Worm (Caenorhabditis elegans): ENCODE results near the gene cst-2.

DNA sequence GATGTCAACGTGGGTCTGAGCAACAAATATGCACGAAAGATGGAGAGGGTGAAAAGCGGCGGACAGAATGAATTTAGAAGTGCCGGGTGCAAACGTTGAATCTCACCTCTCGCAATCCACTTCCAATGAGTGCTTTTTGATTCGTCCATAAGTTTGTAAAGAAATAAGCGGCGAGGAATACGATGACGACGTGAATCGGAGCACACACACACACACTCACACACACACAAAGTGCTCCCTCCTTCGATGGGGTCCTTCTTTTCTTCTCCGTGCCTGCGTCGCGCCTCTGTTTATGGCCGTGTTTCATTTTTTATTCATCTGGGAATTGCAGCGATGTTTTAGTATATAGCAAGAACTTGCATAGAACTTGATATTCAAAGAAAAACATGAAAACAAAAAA is 38.4 kb downstream of the cst-2 start, which contains the start of gene paf-2:
- TF ChIP-seq mep-1 (tag; optimal IDR thresholded peaks at IDR 0.05) = no peak
- no peak for TF ChIP-seq lin-39 (tag; optimal IDR thresholded peaks at IDR 0.05)
- TF ChIP-seq ces-1 (GFP tag; optimal IDR thresholded peaks at IDR 0.05) = no peak
- TF ChIP-seq mdl-1 (tag; optimal IDR thresholded peaks at IDR 0.05) = no peak
- TF ChIP-seq nhr-12 (tag; optimal IDR thresholded peaks at IDR 0.05) = no peak
- TF ChIP-seq nhr-19 (GFP tag; conservative IDR thresholded peaks at IDR 0.05) = no peak
- TF ChIP-seq ama-1 (optimal IDR thresholded peaks at IDR 0.05) = no peak
- no peak for TF ChIP-seq ztf-4 (tag; optimal IDR thresholded peaks at IDR 0.05)
- TF ChIP-seq unc-130 (tag; optimal IDR thresholded peaks at IDR 0.05) = no peak
- TF ChIP-seq lin-13 (GFP tag; optimal IDR thresholded peaks at IDR 0.05) = no peak
- no peak for TF ChIP-seq ceh-63 (GFP tag; optimal IDR thresholded peaks at IDR 0.05)
- TF ChIP-seq unc-86 (tag; optimal IDR thresholded peaks at IDR 0.05) = no peak

Data from whole organism, L1 larva.